Worm (Caenorhabditis elegans) whole organism, L4/young adult: ENCODE results near the gene fbxb-53.
"Not testable (repeated sequence)": the region's sequence is repeated elsewhere in the genome, so short reads cannot be mapped to it uniquely, and the experiment has no call there.

Source experiments
- W03F9.2 ChIP-seq: fragments of 150-350 bp; optimal IDR thresholded peaks from 2 replicates; lab custom pipeline; 2014; ENCODE audit warnings: missing biosample characterization, missing genetic modification characterization
- him-1 ChIP-seq: sonication (generic microtip); optimal IDR thresholded peaks from 2 replicates; lab custom pipeline; 2016; ENCODE audit warnings: missing genotype, missing genetic modification reagents, missing genetic modification characterization, missing compliant biosample characterization

ce11 chrII:1775234-1775633 is 18.6 kb downstream of the fbxb-53 start, which contains the start of gene F36H5.14:
- TF ChIP-seq him-1, W03F9.2 (tag; lab: Kevin White, UChicago): not testable (repeated sequence)
